Fruit fly (Drosophila melanogaster): ENCODE results near the gene CG9389.

dm6 chr3L:21283795-21284194, 13.4 kb upstream of the CG9389 start:
- TF ChIP-seq ttk (optimal IDR thresholded peaks at IDR 0.05): no peak
- no peak for TF ChIP-seq Sin3A (optimal IDR thresholded peaks at IDR 0.05)
- TF ChIP-seq insv (optimal IDR thresholded peaks at IDR 0.05): no peak
- TF ChIP-seq h (optimal IDR thresholded peaks at IDR 0.05): no peak
